Fruit fly (Drosophila melanogaster) Kc167 (cell line): ENCODE data around the gene RPA2.

Experiments used
- Myc ChIP-seq: fragments of >200 bp; optimal IDR thresholded peaks from 2 replicates; lab custom pipeline; 2017; ENCODE audit warnings: missing external identifiers
- h ChIP-seq: fragments of >200 bp; optimal IDR thresholded peaks from 3 replicates; lab custom pipeline; 2018; ENCODE audit warnings: missing external identifiers
- psq ChIP-seq: fragments of >200 bp; optimal IDR thresholded peaks from 2 replicates; lab custom pipeline; 2017; ENCODE audit warnings: missing external identifiers

DNA sequence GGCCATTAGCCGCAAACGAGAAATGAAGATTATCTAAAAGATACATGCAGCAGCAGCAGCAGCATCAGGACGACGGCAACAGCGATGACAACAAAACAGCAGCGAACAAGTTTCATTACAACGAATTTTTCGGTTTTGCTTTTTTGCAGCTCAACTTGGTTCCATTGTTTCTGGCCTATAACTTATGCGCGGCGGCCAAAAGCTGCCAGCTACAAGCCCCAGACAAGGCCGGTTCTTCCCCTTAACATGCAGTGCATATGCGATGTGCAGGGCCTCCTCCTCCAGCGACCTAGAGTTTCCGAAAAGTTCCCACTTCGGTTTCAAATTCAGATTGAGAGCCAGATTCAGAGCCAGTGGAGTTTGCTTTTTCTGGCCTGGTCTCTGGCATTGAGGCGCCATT is 31.3 kb upstream of the RPA2 start:
- TF ChIP-seq Myc (lab: Kevin White, UChicago) (no peak), h (lab: Kevin White, UChicago) (no peak), psq (lab: Kevin White, UChicago) (no peak)
